Worm (Caenorhabditis elegans) whole organism, midembryonic: ENCODE data around the gene Y51A2B.9.

ENCODE experiments used
- T22C8.4 ChIP-seq: fragments of 200-800 bp; sonication (Bioruptor generic); IDR thresholded peaks from 2 replicates; pipeline ENCODE4 v1.3.6; 2022; ENCODE audit warnings: missing genetic modification characterization, missing compliant biosample characterization
- ztf-23 ChIP-seq: fragments of 200-800 bp; sonication (Bioruptor generic); IDR thresholded peaks from 2 replicates; pipeline ENCODE4 v1.3.6; 2022; ENCODE audit warnings: missing genetic modification reagents, missing genetic modification characterization, missing compliant biosample characterization
- ztf-29 ChIP-seq: fragments of 200-800 bp; sonication (Bioruptor generic); IDR thresholded peaks from 2 replicates; pipeline ENCODE4 v1.3.6; 2022; ENCODE audit warnings: missing genetic modification reagents, missing genetic modification characterization, missing compliant biosample characterization

ce11 chrV:18424471-18424870 is 28.9 kb upstream of the Y51A2B.9 start, which contains the start of gene ZK262.4:
- TF ChIP-seq T22C8.4 (GFP tag; lab: Robert Waterston, UW) (no peak), ztf-23 (GFP tag; lab: Robert Waterston, UW) (no peak), ztf-29 (GFP tag; lab: Robert Waterston, UW) (no peak)
